Worm (Caenorhabditis elegans) whole organism, early embryonic: ENCODE results near the gene ctl-1.

ENCODE experiments used
- B0310.2 ChIP-seq: sonication (generic microtip); optimal IDR thresholded peaks from 2 replicates; lab custom pipeline; 2016; ENCODE audit warnings: mild to moderate bottlenecking, missing genetic modification characterization, missing compliant biosample characterization
- aly-1 ChIP-seq: sonication (generic microtip); optimal IDR thresholded peaks from 2 replicates; lab custom pipeline; 2016; ENCODE audit warnings: missing genetic modification characterization, missing compliant biosample characterization
- ama-1 ChIP-seq: fragments of 150-350 bp; optimal IDR thresholded peaks from 2 replicates; lab custom pipeline; 2014
- ceh-13 ChIP-seq: fragments of 200-800 bp; sonication (Bioruptor generic); optimal IDR thresholded peaks from 2 replicates; lab custom pipeline; 2018; ENCODE audit warnings: mild to moderate bottlenecking, missing genetic modification characterization, missing compliant biosample characterization
- ceh-36 ChIP-seq: sonication (generic microtip); optimal IDR thresholded peaks from 2 replicates; lab custom pipeline; 2016; ENCODE audit warnings: missing genetic modification characterization, inconsistent platforms, missing compliant biosample characterization
- flt-1 ChIP-seq: fragments of 200-800 bp; sonication (Bioruptor generic); IDR thresholded peaks from 2 replicates; pipeline ENCODE4 v1.3.6; 2022; ENCODE audit warnings: missing genetic modification characterization, missing compliant biosample characterization
- hmbx-1 ChIP-seq: sonication (generic microtip); optimal IDR thresholded peaks from 2 replicates; lab custom pipeline; 2016; ENCODE audit warnings: mild to moderate bottlenecking, missing genetic modification characterization, missing compliant biosample characterization
- pes-1 ChIP-seq: fragments of 200-800 bp; sonication (Bioruptor generic); IDR thresholded peaks from 2 replicates; pipeline ENCODE4 v1.3.6; 2022; ENCODE audit warnings: missing genetic modification reagents, missing genetic modification characterization, missing compliant biosample characterization
- sea-1 ChIP-seq: fragments of 200-800 bp; sonication (Bioruptor generic); conservative IDR thresholded peaks from 2 replicates; pipeline ENCODE4 v1.3.6; 2022; ENCODE audit warnings: missing genetic modification characterization, missing compliant biosample characterization
- tbx-11 ChIP-seq: fragments of 200-800 bp; sonication (Bioruptor generic); IDR thresholded peaks from 2 replicates; pipeline ENCODE4 v1.3.6; 2022; ENCODE audit warnings: missing genetic modification characterization, missing compliant biosample characterization
- tbx-37 ChIP-seq: fragments of 200-800 bp; sonication (Bioruptor generic); conservative IDR thresholded peaks from 2 replicates; pipeline ENCODE4 v1.3.6; 2022; ENCODE audit warnings: missing genetic modification reagents, missing genetic modification characterization, missing compliant biosample characterization
- tra-4 ChIP-seq: sonication (generic microtip); optimal IDR thresholded peaks from 2 replicates; lab custom pipeline; 2017; ENCODE audit warnings: missing genetic modification characterization, missing compliant biosample characterization

ce11 chrII:14351352-14351751 is 45.3 kb upstream of the ctl-1 start:
- TF ChIP-seq ama-1 (lab: Kevin White, UChicago) (no peak), hmbx-1 (no peak), ceh-13 (no peak), pes-1 (GFP tag; lab: Robert Waterston, UW) (no peak), tbx-37 (GFP tag; lab: Robert Waterston, UW) (no peak), B0310.2 (no peak), ceh-36 (tag; lab: Kevin White, UChicago) (no peak), flt-1 (GFP tag; lab: Robert Waterston, UW) (no peak), sea-1 (GFP tag; lab: Robert Waterston, UW) (no peak), tra-4 (tag; lab: Kevin White, UChicago) (no peak), aly-1 (tag; lab: Kevin White, UChicago) (no peak), tbx-11 (no peak)
